Fruit fly (Drosophila melanogaster) whole organism, wandering third instar larva: ENCODE results near the gene CG31826.

Source experiments
- Abd-B ChIP-seq: fragments of >200 bp; optimal IDR thresholded peaks from 2 replicates; lab custom pipeline; 2017; ENCODE audit warnings: missing biosample characterization, missing genetic modification characterization
- CG32264 ChIP-seq: fragments of 200-800 bp; sonication (Bioruptor generic); optimal IDR thresholded peaks from 2 replicates; lab custom pipeline; 2016; ENCODE audit warnings: missing biosample characterization, missing genetic modification characterization
- CG9705 ChIP-seq: fragments of 200-800 bp; sonication (Bioruptor generic); optimal IDR thresholded peaks from 2 replicates; lab custom pipeline; 2018; ENCODE audit warnings: missing biosample characterization, mild to moderate bottlenecking, missing genetic modification characterization
- CrebA ChIP-seq: fragments of 200-800 bp; sonication (Bioruptor generic); optimal IDR thresholded peaks from 2 replicates; lab custom pipeline; 2016; ENCODE audit warnings: missing biosample characterization, mild to moderate bottlenecking, missing genetic modification characterization, borderline replicate concordance
- Dfd ChIP-seq: fragments of >200 bp; optimal IDR thresholded peaks from 2 replicates; lab custom pipeline; 2017; ENCODE audit warnings: missing biosample characterization, missing genetic modification characterization
- Dif ChIP-seq: fragments of 200-275, 200-300 bp; sonication (Bioruptor generic); optimal IDR thresholded peaks from 2 replicates; lab custom pipeline; 2018; ENCODE audit warnings: missing biosample characterization, missing genetic modification characterization; ENCODE audit not compliant: partially characterized antibody
- GATAd ChIP-seq: sonication (Bioruptor generic); optimal IDR thresholded peaks from 2 replicates; lab custom pipeline; 2016; ENCODE audit warnings: missing biosample characterization, missing genetic modification characterization
- HLH106 ChIP-seq: fragments of 200-800 bp; optimal IDR thresholded peaks from 3 replicates; lab custom pipeline; 2019; ENCODE audit warnings: missing biosample characterization, mild to moderate bottlenecking, missing genetic modification characterization, moderate library complexity
- Hr78 ChIP-seq: fragments of >200 bp; optimal IDR thresholded peaks from 2 replicates; lab custom pipeline; 2017; ENCODE audit warnings: missing biosample characterization, missing genetic modification characterization
- Hr83 ChIP-seq: fragments of 200-300 bp; sonication (Bioruptor generic); optimal IDR thresholded peaks from 2 replicates; lab custom pipeline; 2016; ENCODE audit warnings: missing biosample characterization, mild to moderate bottlenecking, missing genetic modification characterization, moderate library complexity; ENCODE audit not compliant: poor library complexity, severe bottlenecking
- Jra ChIP-seq: sonication (Bioruptor generic); optimal IDR thresholded peaks from 2 replicates; lab custom pipeline; 2016; ENCODE audit warnings: missing biosample characterization, missing genetic modification characterization
- Mio ChIP-seq: sonication (Bioruptor generic); optimal IDR thresholded peaks from 2 replicates; lab custom pipeline; 2016; ENCODE audit warnings: missing biosample characterization, missing genetic modification characterization
- Myc ChIP-seq: fragments of >200 bp; optimal IDR thresholded peaks from 2 replicates; lab custom pipeline; 2017
- N ChIP-seq: fragments of >200 bp; optimal IDR thresholded peaks from 2 replicates; lab custom pipeline; 2018; ENCODE audit warnings: missing biosample characterization, missing external identifiers, missing genetic modification characterization
- OdsH ChIP-seq: fragments of 200-800 bp; sonication (Bioruptor generic); optimal IDR thresholded peaks from 2 replicates; lab custom pipeline; 2016; ENCODE audit warnings: missing biosample characterization, mild to moderate bottlenecking, missing genetic modification characterization
- Rel ChIP-seq, 2 experiments: fragments of 200-800 bp; sonication (Bioruptor generic) in 1 of 2; optimal IDR thresholded peaks; 2 replicates in 1 of 2; 3 replicates in 1 of 2; lab custom pipeline; 2016 to 2019; ENCODE audit warnings: mild to moderate bottlenecking in 2 of 2, missing biosample characterization in 2 of 2, missing genetic modification characterization in 2 of 2, moderate library complexity in 1 of 2
- Sp1 ChIP-seq: fragments of 200-800 bp; sonication (Bioruptor generic); optimal IDR thresholded peaks from 3 replicates; lab custom pipeline; 2019; ENCODE audit warnings: missing biosample characterization, mild to moderate bottlenecking, missing genetic modification characterization, moderate library complexity
- Vsx2 ChIP-seq: fragments of 200-300, 225-300 bp; sonication (Bioruptor generic); optimal IDR thresholded peaks from 2 replicates; lab custom pipeline; 2018; ENCODE audit warnings: missing biosample characterization, missing genetic modification characterization; ENCODE audit not compliant: partially characterized antibody
- br ChIP-seq: fragments of 200-800 bp; sonication (Bioruptor generic); optimal IDR thresholded peaks from 2 replicates; lab custom pipeline; 2016; ENCODE audit warnings: missing biosample characterization, missing genetic modification characterization
- dl ChIP-seq, 2 experiments: fragments of 175-275, 200-275 bp in 1 of 2; fragments of 200-275 bp in 1 of 2; sonication (Bioruptor generic); optimal IDR thresholded peaks; lab custom pipeline; 2018; ENCODE audit warnings: mild to moderate bottlenecking in 2 of 2, missing biosample characterization in 2 of 2, missing genetic modification characterization in 2 of 2, moderate library complexity in 2 of 2; ENCODE audit not compliant: partially characterized antibody in 2 of 2, insufficient read depth in 1 of 2
- dsf ChIP-seq: sonication (Bioruptor generic); optimal IDR thresholded peaks from 2 replicates; lab custom pipeline; 2016; ENCODE audit warnings: missing biosample characterization, missing genetic modification characterization, borderline replicate concordance
- ey ChIP-seq: fragments of 200-800 bp; sonication (Bioruptor generic); optimal IDR thresholded peaks from 2 replicates; lab custom pipeline; 2016; ENCODE audit warnings: missing biosample characterization, missing genetic modification characterization
- fru ChIP-seq: fragments of 200-800 bp; sonication (Bioruptor generic); optimal IDR thresholded peaks from 3 replicates; lab custom pipeline; 2016; ENCODE audit warnings: missing biosample characterization, mild to moderate bottlenecking, missing genetic modification characterization
- h ChIP-seq: fragments of 200-800 bp; sonication (Bioruptor generic); optimal IDR thresholded peaks from 3 replicates; lab custom pipeline; 2016; ENCODE audit warnings: missing biosample characterization, mild to moderate bottlenecking, missing genetic modification characterization
- jim ChIP-seq: fragments of 175-275, 200-325 bp; sonication (Bioruptor generic); optimal IDR thresholded peaks from 2 replicates; lab custom pipeline; 2016; ENCODE audit warnings: missing biosample characterization, mild to moderate bottlenecking, missing genetic modification characterization
- pan ChIP-seq: fragments of >200 bp; optimal IDR thresholded peaks from 2 replicates; lab custom pipeline; 2017
- psq ChIP-seq: fragments of 200-800 bp; sonication (Bioruptor generic); optimal IDR thresholded peaks from 3 replicates; lab custom pipeline; 2017; ENCODE audit warnings: missing biosample characterization, mild to moderate bottlenecking, missing genetic modification characterization, moderate library complexity
- rgr ChIP-seq: fragments of 200-800 bp; sonication (Bioruptor generic); optimal IDR thresholded peaks from 3 replicates; lab custom pipeline; 2016; ENCODE audit warnings: missing biosample characterization, mild to moderate bottlenecking, missing genetic modification characterization
- sage ChIP-seq: fragments of 200-800 bp; sonication (Bioruptor generic); optimal IDR thresholded peaks from 2 replicates; lab custom pipeline; 2016; ENCODE audit warnings: missing biosample characterization, mild to moderate bottlenecking, missing genetic modification characterization
- sv ChIP-seq: fragments of 200-800 bp; sonication (Bioruptor generic); optimal IDR thresholded peaks from 3 replicates; lab custom pipeline; 2016; ENCODE audit warnings: missing biosample characterization, missing genetic modification characterization
- tai ChIP-seq: sonication (Bioruptor generic); optimal IDR thresholded peaks from 2 replicates; lab custom pipeline; 2016; ENCODE audit warnings: missing biosample characterization, missing genetic modification characterization
- usp ChIP-seq: fragments of >200 bp; optimal IDR thresholded peaks from 2 replicates; lab custom pipeline; 2017; ENCODE audit warnings: missing biosample characterization, missing genetic modification characterization
- woc ChIP-seq: sonication (Bioruptor generic); optimal IDR thresholded peaks from 2 replicates; lab custom pipeline; 2016; ENCODE audit warnings: missing biosample characterization, mild to moderate bottlenecking, missing genetic modification characterization

Gene CG31826

dm6 chr2L:15782996-15783395, 10.1 kb upstream of the CG31826 start:
- TF ChIP-seq Sp1 (GFP tag; lab: Kevin White, UChicago) (no peak), CrebA (no peak), CG32264 (GFP tag; lab: Kevin White, UChicago) (no peak), Rel (GFP tag; optimal IDR thresholded peaks at IDR 0.05; lab: Kevin White, UChicago) (no peak), Rel (tag; optimal IDR thresholded peaks at IDR 0.05; lab: Kevin White, UChicago) (no peak), dl (GFP tag; optimal IDR thresholded peaks at IDR 0.05; lab: Kevin White, UChicago; ENCODE audit: insufficient read depth in 1 of 2, partially characterized antibody in 2 of 2) (no peak), Vsx2 (no peak), Mio (GFP tag; lab: Kevin White, UChicago) (no peak), br (GFP tag; lab: Kevin White, UChicago) (no peak), CG9705 (GFP tag; lab: Kevin White, UChicago) (no peak), usp (no peak), Dif (GFP tag; lab: Kevin White, UChicago) (no peak), Hr83 (GFP tag; lab: Kevin White, UChicago) (no peak), psq (GFP tag; lab: Kevin White, UChicago) (no peak), ey (GFP tag; lab: Kevin White, UChicago) (no peak), fru (GFP tag; lab: Kevin White, UChicago) (no peak), sage (no peak), HLH106 (tag; lab: Kevin White, UChicago) (no peak), N (GFP tag; lab: Kevin White, UChicago) (no peak), jim (GFP tag; lab: Kevin White, UChicago) (no peak), Myc (no peak)

- TF ChIP-seq tai (GFP tag; lab: Kevin White, UChicago) = no peak
- no peak for TF ChIP-seq fru (GFP tag; lab: Kevin White, UChicago)
- TF ChIP-seq OdsH (GFP tag; lab: Kevin White, UChicago) = no peak
- TF ChIP-seq Jra (GFP tag; lab: Kevin White, UChicago) = no peak
- TF ChIP-seq dsf = no peak
- no peak for TF ChIP-seq Hr78 (GFP tag; lab: Kevin White, UChicago)
- TF ChIP-seq Rel (GFP tag; optimal IDR thresholded peaks at IDR 0.05; lab: Kevin White, UChicago) = no peak
- no peak for TF ChIP-seq Rel (tag; optimal IDR thresholded peaks at IDR 0.05; lab: Kevin White, UChicago)
- TF ChIP-seq rgr (GFP tag; lab: Kevin White, UChicago) = no peak
- TF ChIP-seq Myc = no peak
- no peak for TF ChIP-seq woc (GFP tag; lab: Kevin White, UChicago)
- no peak for TF ChIP-seq Dfd (GFP tag; lab: Kevin White, UChicago)
- TF ChIP-seq pan (lab: Kevin White, UChicago) = no peak
- TF ChIP-seq Dif (GFP tag; lab: Kevin White, UChicago) = no peak
- TF ChIP-seq Hr83 (GFP tag; lab: Kevin White, UChicago) = no peak
- TF ChIP-seq Abd-B = no peak
- TF ChIP-seq, all 38 proteins: peak for 0
Observed at dm6 chr2L:15776752-15777151, 3.8 kb upstream of the CG31826 start, which contains the start of gene CG43760. TSS of gene CG43760 (minus strand) at chr2L:15776852.

DNA sequence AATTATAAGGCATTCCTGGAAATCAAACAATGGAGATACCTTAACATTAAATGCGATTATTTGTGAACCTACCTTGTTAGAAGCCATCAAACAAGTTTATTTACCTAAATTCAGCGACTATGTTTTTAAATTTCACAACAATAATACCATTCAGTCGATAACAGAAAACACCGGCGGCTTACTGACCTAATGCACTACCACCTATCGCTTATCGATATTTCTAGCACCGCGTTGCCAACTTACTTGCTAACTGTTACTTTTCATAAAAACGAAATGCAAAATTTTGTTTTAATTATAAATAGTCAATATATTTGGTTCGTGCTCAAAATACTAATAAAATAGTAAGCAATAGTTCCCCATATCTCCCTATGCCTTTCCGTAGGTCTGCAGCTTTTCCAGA, 1.9 kb downstream of the CG31826 start, which contains the start of gene Ku80:
TSS of gene Ku80 (minus strand) at position 182 of the 400 bp plus-strand sequence.
- TF ChIP-seq Myc = no peak
- no peak for TF ChIP-seq sv (GFP tag; lab: Kevin White, UChicago)
- TF ChIP-seq ey (GFP tag; lab: Kevin White, UChicago) = no peak
- no peak for TF ChIP-seq CG32264 (GFP tag; lab: Kevin White, UChicago)
- TF ChIP-seq Rel (GFP tag; optimal IDR thresholded peaks at IDR 0.05; lab: Kevin White, UChicago) = no peak
- TF ChIP-seq Rel (tag; optimal IDR thresholded peaks at IDR 0.05; lab: Kevin White, UChicago) = no peak
- no peak for TF ChIP-seq rgr (GFP tag; lab: Kevin White, UChicago)
- no peak for TF ChIP-seq woc (GFP tag; lab: Kevin White, UChicago)
- TF ChIP-seq dsf = no peak
- no peak for TF ChIP-seq jim (GFP tag; lab: Kevin White, UChicago)
- no peak for TF ChIP-seq pan (lab: Kevin White, UChicago)
- no peak for TF ChIP-seq CrebA
- TF ChIP-seq GATAd (GFP tag; lab: Kevin White, UChicago) = no peak
- no peak for TF ChIP-seq h (GFP tag; lab: Kevin White, UChicago)

DNA sequence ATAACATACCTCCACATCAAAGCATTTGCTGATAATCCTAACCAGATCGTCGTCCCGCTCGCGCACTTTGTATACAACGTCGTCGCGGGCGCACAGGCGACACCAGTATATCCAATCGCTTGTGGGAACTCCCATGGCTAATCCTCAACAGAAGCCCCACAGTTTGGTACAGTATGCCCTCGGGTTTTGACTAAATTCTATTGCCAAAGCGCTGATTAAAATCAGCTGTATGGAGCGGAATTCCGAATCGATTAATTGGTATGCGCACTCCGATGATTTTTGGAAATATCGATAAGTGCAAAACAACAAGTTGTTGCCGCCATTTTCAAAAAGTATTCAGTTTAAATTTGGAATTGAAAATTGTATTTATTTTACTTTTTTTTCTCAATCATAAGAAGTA, 4.8 kb downstream of the CG31826 start, which contains the start of gene wek:
TSS of gene wek (minus strand) at position 253 of the 400 bp plus-strand sequence.
- TF ChIP-seq tai (GFP tag; lab: Kevin White, UChicago) (no peak), Abd-B (no peak), fru (GFP tag; lab: Kevin White, UChicago) (no peak), usp (no peak), rgr (GFP tag; lab: Kevin White, UChicago) (no peak), Dfd (GFP tag; lab: Kevin White, UChicago) (no peak)
